Worm (Caenorhabditis elegans) whole organism, mixed stage, embryonic: ENCODE data around the gene grd-7.

ENCODE experiments used
- M03D4.4 ChIP-seq: sonication (generic microtip); optimal IDR thresholded peaks from 2 replicates; lab custom pipeline; 2017; ENCODE audit warnings: mild to moderate bottlenecking, missing genetic modification characterization, missing compliant biosample characterization
- bed-3 ChIP-seq: fragments of 200-800 bp; sonication (Bioruptor generic); optimal IDR thresholded peaks from 3 replicates; lab custom pipeline; 2018; ENCODE audit warnings: mild to moderate bottlenecking, missing genetic modification characterization, moderate library complexity, missing compliant biosample characterization
- blmp-1 ChIP-seq: fragments of 150-350 bp; optimal IDR thresholded peaks from 2 replicates; lab custom pipeline; 2014; ENCODE audit warnings: missing biosample characterization, missing genetic modification characterization
- ceh-43 ChIP-seq: fragments of 200-800 bp; sonication (Bioruptor generic); optimal IDR thresholded peaks from 2 replicates; lab custom pipeline; 2018; ENCODE audit warnings: mild to moderate bottlenecking, missing genetic modification characterization, moderate library complexity, missing compliant biosample characterization
- ceh-83 ChIP-seq: fragments of 200-800 bp; sonication (Bioruptor generic); optimal IDR thresholded peaks from 2 replicates; lab custom pipeline; 2018; ENCODE audit warnings: mild to moderate bottlenecking, missing genetic modification characterization, missing compliant biosample characterization
- ces-1 ChIP-seq: fragments of 150-350 bp; optimal IDR thresholded peaks from 2 replicates; lab custom pipeline; 2014; ENCODE audit warnings: missing biosample characterization, missing genetic modification reagents, missing genetic modification characterization
- cnd-1 ChIP-seq: fragments of 200-800 bp; sonication (Bioruptor generic); optimal IDR thresholded peaks from 2 replicates; lab custom pipeline; 2018; ENCODE audit warnings: mild to moderate bottlenecking, missing genetic modification characterization, missing compliant biosample characterization
- drap-1 ChIP-seq: fragments of 200-800 bp; sonication (Bioruptor generic); optimal IDR thresholded peaks from 3 replicates; lab custom pipeline; 2018; ENCODE audit warnings: mild to moderate bottlenecking, missing genetic modification characterization, missing compliant biosample characterization
- elt-1 ChIP-seq: sonication (generic microtip); optimal IDR thresholded peaks from 2 replicates; lab custom pipeline; 2017; ENCODE audit warnings: missing genetic modification characterization, mild to moderate bottlenecking, missing compliant biosample characterization, antibody characterized with exemption, moderate library complexity, borderline replicate concordance; ENCODE audit not compliant: insufficient read depth
- elt-3 ChIP-seq: fragments of 150-350 bp; optimal IDR thresholded peaks from 2 replicates; lab custom pipeline; 2014; ENCODE audit warnings: missing biosample characterization, missing genetic modification characterization
- flh-1 ChIP-seq: fragments of 200-800 bp; sonication (Bioruptor generic); optimal IDR thresholded peaks from 2 replicates; lab custom pipeline; 2018; ENCODE audit warnings: mild to moderate bottlenecking, missing genetic modification characterization, moderate library complexity, missing compliant biosample characterization
- ham-2 ChIP-seq: fragments of 200-800 bp; sonication (Bioruptor generic); optimal IDR thresholded peaks from 2 replicates; lab custom pipeline; 2018; ENCODE audit warnings: mild to moderate bottlenecking, missing genetic modification characterization, missing compliant biosample characterization
- hlh-1 ChIP-seq: fragments of 150-350 bp; optimal IDR thresholded peaks from 2 replicates; lab custom pipeline; 2014; ENCODE audit warnings: missing biosample characterization, missing genetic modification reagents, missing genetic modification characterization
- lin-13 ChIP-seq: fragments of 150-350 bp; optimal IDR thresholded peaks from 2 replicates; lab custom pipeline; 2014; ENCODE audit warnings: missing biosample characterization, missing genetic modification characterization
- lin-32 ChIP-seq: fragments of 200-800 bp; sonication (Bioruptor generic); optimal IDR thresholded peaks from 2 replicates; lab custom pipeline; 2018; ENCODE audit warnings: mild to moderate bottlenecking, missing genetic modification characterization, missing compliant biosample characterization
- lsy-2 ChIP-seq: fragments of 150-350 bp; optimal IDR thresholded peaks from 2 replicates; lab custom pipeline; 2014; ENCODE audit warnings: missing biosample characterization, missing genetic modification characterization
- mab-5 ChIP-seq: fragments of 150-350 bp; optimal IDR thresholded peaks from 2 replicates; lab custom pipeline; 2014; ENCODE audit warnings: missing biosample characterization, missing genetic modification characterization
- mep-1 ChIP-seq: fragments of 150-350 bp; optimal IDR thresholded peaks from 2 replicates; lab custom pipeline; 2017; ENCODE audit warnings: missing biosample characterization, missing genetic modification reagents, missing genetic modification characterization, inconsistent platforms
- mls-2 ChIP-seq: sonication (generic microtip); optimal IDR thresholded peaks from 2 replicates; lab custom pipeline; 2016; ENCODE audit warnings: mild to moderate bottlenecking, missing genetic modification characterization, moderate library complexity, missing compliant biosample characterization
- nhr-12 ChIP-seq: fragments of 150-350 bp; optimal IDR thresholded peaks from 2 replicates; lab custom pipeline; 2014; ENCODE audit warnings: missing biosample characterization, missing genetic modification characterization
- nhr-2 ChIP-seq: fragments of 150-350 bp; optimal IDR thresholded peaks from 2 replicates; lab custom pipeline; 2014; ENCODE audit warnings: missing biosample characterization, missing genetic modification characterization
- nhr-237 ChIP-seq: fragments of 150-350 bp; optimal IDR thresholded peaks from 2 replicates; lab custom pipeline; 2014; ENCODE audit warnings: missing biosample characterization, missing genetic modification characterization
- nhr-28 ChIP-seq: fragments of 150-350 bp; optimal IDR thresholded peaks from 2 replicates; lab custom pipeline; 2014; ENCODE audit warnings: missing biosample characterization, missing genetic modification characterization
- pha-4 ChIP-seq: fragments of 150-350 bp; optimal IDR thresholded peaks from 2 replicates; lab custom pipeline; 2018; ENCODE audit warnings: missing biosample characterization, missing genetic modification reagents, missing genetic modification characterization
- snpc-4 ChIP-seq: fragments of 150-350 bp; optimal IDR thresholded peaks from 2 replicates; lab custom pipeline; 2014; ENCODE audit warnings: missing biosample characterization, missing genetic modification characterization
- sptf-1 ChIP-seq: sonication (generic microtip); optimal IDR thresholded peaks from 2 replicates; lab custom pipeline; 2017; ENCODE audit warnings: mild to moderate bottlenecking, missing genetic modification characterization, moderate library complexity, missing compliant biosample characterization
- tbx-8 ChIP-seq: fragments of 200-800 bp; sonication (Bioruptor generic); optimal IDR thresholded peaks from 2 replicates; lab custom pipeline; 2018; ENCODE audit warnings: mild to moderate bottlenecking, missing genetic modification characterization, moderate library complexity, missing compliant biosample characterization
- unc-120 ChIP-seq: sonication (generic microtip); optimal IDR thresholded peaks from 2 replicates; lab custom pipeline; 2017; ENCODE audit warnings: missing genetic modification characterization, missing compliant biosample characterization; ENCODE audit not compliant: poor library complexity, severe bottlenecking
- unc-39 ChIP-seq: fragments of 150-350 bp; optimal IDR thresholded peaks from 2 replicates; lab custom pipeline; 2014; ENCODE audit warnings: missing biosample characterization, missing genetic modification characterization
- unc-62 ChIP-seq: fragments of 150-350 bp; optimal IDR thresholded peaks from 2 replicates; lab custom pipeline; 2014; ENCODE audit warnings: missing biosample characterization, missing genetic modification reagents, missing genetic modification characterization
- zip-8 ChIP-seq: fragments of 150-350 bp; optimal IDR thresholded peaks from 2 replicates; lab custom pipeline; 2014; ENCODE audit warnings: missing biosample characterization, missing genetic modification characterization
- ztf-11 ChIP-seq: fragments of 150-350 bp; optimal IDR thresholded peaks from 2 replicates; lab custom pipeline; 2014; ENCODE audit warnings: missing biosample characterization, missing genetic modification characterization

Gene grd-7

ce11 chrX:7242878-7243277 lies 26.4 kb downstream of the grd-7 start, which contains the start of gene F46H5.7:
Gene F46H5.7, minus strand, starts transcription at chrX:7242983.
- no peak for TF ChIP-seq flh-1 (GFP tag; lab: Kevin White, UChicago)
- TF ChIP-seq ceh-83, result peak; percentile 37
- TF ChIP-seq, all 35 proteins: peak for 1

ce11 chrX:7242119-7242518 lies 27.2 kb downstream of the grd-7 start:
- TF ChIP-seq elt-3 (tag; lab: Kevin White, UChicago) (no peak), ces-1 (GFP tag; lab: Kevin White, UChicago) (no peak), nhr-237 (tag; lab: Kevin White, UChicago) (no peak), unc-120 (no peak), unc-62 (no peak)

DNA sequence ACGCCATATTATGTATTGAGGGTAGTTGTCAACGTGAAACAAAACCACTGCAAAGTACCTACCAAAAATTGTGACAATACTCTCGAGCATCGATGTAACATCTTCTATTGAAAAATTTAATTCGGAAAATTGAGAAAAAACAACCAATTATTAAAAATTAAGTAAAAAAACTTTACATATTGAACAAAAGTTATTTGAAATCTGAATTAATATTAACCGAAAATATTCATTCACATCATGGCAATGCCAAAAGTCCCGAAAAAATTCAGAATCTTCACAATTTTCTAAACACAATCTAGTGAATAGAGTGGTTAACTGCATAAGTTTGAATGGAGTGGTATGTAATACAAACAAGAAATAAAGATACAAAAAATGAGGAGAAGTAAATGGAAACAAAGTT lies 30.7 kb downstream of the grd-7 start, which contains the start of gene F46H5.3:
Gene F46H5.3, minus strand, starts transcription at position 101 of the 400 bp plus-strand sequence.
- TF ChIP-seq lin-32 (GFP tag; lab: Kevin White, UChicago), result no peak
- no peak for TF ChIP-seq unc-62
- no peak for TF ChIP-seq bed-3
- TF ChIP-seq hlh-1 (tag; lab: Kevin White, UChicago), result no peak
- no peak for TF ChIP-seq elt-3 (tag; lab: Kevin White, UChicago)

ce11 chrX:7236717-7237116 lies 32.6 kb downstream of the grd-7 start:
- TF ChIP-seq elt-3 (tag; lab: Kevin White, UChicago) (no peak), ces-1 (GFP tag; lab: Kevin White, UChicago) (no peak), tbx-8 (GFP tag; lab: Kevin White, UChicago) (no peak), ztf-11 (tag; lab: Kevin White, UChicago) (no peak), blmp-1 (tag; lab: Kevin White, UChicago) (no peak), M03D4.4 (tag; lab: Kevin White, UChicago) (no peak), flh-1 (GFP tag; lab: Kevin White, UChicago) (no peak), lin-32 (GFP tag; lab: Kevin White, UChicago) (peak; percentile 24), hlh-1 (tag; lab: Kevin White, UChicago) (peak; percentile 93), unc-120 (peak; percentile 87), mep-1 (tag; lab: Kevin White, UChicago) (no peak), snpc-4 (tag; lab: Kevin White, UChicago) (no peak), bed-3 (no peak), cnd-1 (peak; percentile 90), nhr-237 (tag; lab: Kevin White, UChicago) (no peak), nhr-12 (tag; lab: Kevin White, UChicago) (no peak), unc-62 (peak; percentile 50), ham-2 (GFP tag; lab: Kevin White, UChicago) (no peak), ceh-83 (no peak), nhr-2 (no peak), nhr-28 (tag; lab: Kevin White, UChicago) (no peak), lsy-2 (no peak), pha-4 (tag; lab: Kevin White, UChicago) (no peak), mab-5 (tag; lab: Kevin White, UChicago) (no peak), mls-2 (tag; lab: Kevin White, UChicago) (no peak)
- TF ChIP-seq, all 35 proteins: peak for 5

DNA sequence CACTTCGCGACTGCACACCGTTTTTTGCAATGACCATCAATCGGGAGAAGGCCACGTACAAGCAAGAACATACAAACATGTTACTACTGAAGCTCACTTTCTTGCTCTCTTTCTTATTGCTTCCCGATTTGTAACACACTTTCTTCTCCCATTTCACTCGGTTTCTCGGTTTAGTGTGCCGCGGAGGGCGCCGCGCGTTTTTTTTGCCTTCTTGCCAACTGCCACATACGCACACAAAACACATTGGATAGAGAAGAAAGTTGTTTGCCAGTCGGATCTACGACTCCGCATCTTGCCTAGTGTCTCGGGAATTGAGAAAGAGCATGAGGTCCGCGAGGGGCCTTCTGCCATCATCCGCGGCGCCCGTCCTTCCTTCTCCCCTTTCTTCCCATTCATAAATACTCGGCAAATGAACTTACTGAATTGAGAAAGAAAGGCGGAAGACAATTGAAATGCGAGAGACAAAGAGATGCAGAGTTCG lies 34.5 kb downstream of the grd-7 start:
- TF ChIP-seq drap-1 (GFP tag; lab: Kevin White, UChicago) (no peak), unc-62 (no peak), nhr-28 (tag; lab: Kevin White, UChicago) (no peak), unc-120 (peak; percentile 78), pha-4 (tag; lab: Kevin White, UChicago) (no peak), nhr-12 (tag; lab: Kevin White, UChicago) (no peak), mab-5 (tag; lab: Kevin White, UChicago) (no peak), flh-1 (GFP tag; lab: Kevin White, UChicago) (no peak), mls-2 (tag; lab: Kevin White, UChicago) (no peak), nhr-237 (tag; lab: Kevin White, UChicago) (no peak), ces-1 (GFP tag; lab: Kevin White, UChicago) (peak; percentile 81), hlh-1 (tag; lab: Kevin White, UChicago) (peak; percentile 27), ztf-11 (tag; lab: Kevin White, UChicago) (no peak), lin-13 (tag; lab: Kevin White, UChicago) (no peak), zip-8 (tag; lab: Kevin White, UChicago) (no peak), ceh-43 (GFP tag; lab: Kevin White, UChicago) (no peak), cnd-1 (no peak), mep-1 (tag; lab: Kevin White, UChicago) (peak; percentile 13), sptf-1 (tag; lab: Kevin White, UChicago) (no peak), tbx-8 (GFP tag; lab: Kevin White, UChicago) (no peak), snpc-4 (tag; lab: Kevin White, UChicago) (no peak), unc-39 (tag; lab: Kevin White, UChicago) (peak; percentile 45), nhr-2 (no peak), elt-1 (tag; lab: Kevin White, UChicago) (no peak), blmp-1 (tag; lab: Kevin White, UChicago) (no peak), elt-3 (tag; lab: Kevin White, UChicago) (no peak)
